Fruit fly (Drosophila melanogaster): Measurements from ENCODE around the gene CG33644.

DNA sequence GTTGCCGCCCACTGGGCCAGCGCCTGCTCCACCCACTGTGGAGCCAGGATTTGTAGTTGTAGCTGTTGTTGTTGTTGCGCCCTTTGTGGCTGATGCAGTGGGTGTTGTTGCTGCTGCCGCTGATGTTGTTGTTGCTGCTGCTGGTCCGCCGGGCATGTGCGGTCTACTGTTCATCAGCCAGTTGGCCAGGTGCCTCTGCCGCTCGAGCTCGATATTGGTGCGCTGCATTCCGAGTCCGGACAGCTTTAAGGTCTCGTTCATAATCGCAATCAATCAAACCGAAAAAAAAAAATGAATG is 18.9 kb upstream of the CG33644 start:
- TF ChIP-seq Pif1A (GFP tag; optimal IDR thresholded peaks at IDR 0.05) (no peak), CG13204 (GFP tag; optimal IDR thresholded peaks at IDR 0.05) (peak; percentile 97), CG10348 (GFP tag; IDR thresholded peaks at IDR 0.05) (no peak)

Measured in whole organism, pupa.